Worm (Caenorhabditis elegans) whole organism, late embryonic: ENCODE data around the gene gmeb-3.

ENCODE experiments used
- ahr-1 ChIP-seq: sonication (generic microtip); optimal IDR thresholded peaks from 2 replicates; lab custom pipeline; 2016; ENCODE audit warnings: missing genetic modification characterization, missing compliant biosample characterization
- ama-1 ChIP-seq: fragments of 150-350 bp; optimal IDR thresholded peaks from 2 replicates; lab custom pipeline; 2014
- ceh-30 ChIP-seq: fragments of 150-350 bp; optimal IDR thresholded peaks from 2 replicates; lab custom pipeline; 2014; ENCODE audit warnings: missing biosample characterization, missing genetic modification characterization
- odd-2 ChIP-seq: sonication (generic microtip); optimal IDR thresholded peaks from 2 replicates; lab custom pipeline; 2017; ENCODE audit warnings: antibody characterized with exemption, mild to moderate bottlenecking, missing genetic modification characterization, missing compliant biosample characterization
- pax-1 ChIP-seq: fragments of 150-350 bp; optimal IDR thresholded peaks from 2 replicates; lab custom pipeline; 2014; ENCODE audit warnings: missing biosample characterization, missing genetic modification characterization
- pqm-1 ChIP-seq: sonication (generic microtip); optimal IDR thresholded peaks from 2 replicates; lab custom pipeline; 2016; ENCODE audit warnings: missing genetic modification characterization, missing compliant biosample characterization
- sox-2 ChIP-seq: fragments of 200-800 bp; sonication (Bioruptor generic); IDR thresholded peaks from 2 replicates; pipeline ENCODE4 v1.3.6; 2022; ENCODE audit warnings: missing genetic modification reagents, missing genetic modification characterization, missing compliant biosample characterization
- sox-4 ChIP-seq: sonication (generic microtip); optimal IDR thresholded peaks from 2 replicates; lab custom pipeline; 2017; ENCODE audit warnings: mild to moderate bottlenecking, missing genetic modification characterization, inconsistent platforms, missing compliant biosample characterization
- tbx-2 ChIP-seq: sonication (generic microtip); optimal IDR thresholded peaks from 2 replicates; lab custom pipeline; 2016; ENCODE audit warnings: missing genetic modification characterization, missing compliant biosample characterization
- unc-86 ChIP-seq: sonication (generic microtip); optimal IDR thresholded peaks from 2 replicates; lab custom pipeline; 2016; ENCODE audit warnings: missing genetic modification characterization, missing compliant biosample characterization
- zip-5 ChIP-seq: sonication (generic microtip); optimal IDR thresholded peaks from 2 replicates; lab custom pipeline; 2016; ENCODE audit warnings: missing genetic modification characterization, missing compliant biosample characterization
- ztf-16 ChIP-seq: sonication (generic microtip); optimal IDR thresholded peaks from 2 replicates; lab custom pipeline; 2017; ENCODE audit warnings: missing genetic modification characterization, missing compliant biosample characterization

ce11 chrIII:3801379-3801894 lies 33.1 kb downstream of the gmeb-3 start:
- TF ChIP-seq ahr-1: no peak
- peak; percentile 94 for TF ChIP-seq ceh-30 (tag; lab: Kevin White, UChicago)
- TF ChIP-seq sox-2: peak; percentile 38
- peak; percentile 30 for TF ChIP-seq ama-1 (lab: Kevin White, UChicago)
- TF ChIP-seq pax-1 (tag; lab: Kevin White, UChicago): peak; percentile 78
- TF ChIP-seq tbx-2: peak; percentile 86
- peak; percentile 18 for TF ChIP-seq sox-4
- no peak for TF ChIP-seq zip-5 (tag; lab: Kevin White, UChicago)
- TF ChIP-seq odd-2 (tag; lab: Kevin White, UChicago): no peak
- no peak for TF ChIP-seq ztf-16 (tag; lab: Kevin White, UChicago)
- TF ChIP-seq pqm-1 (tag; lab: Kevin White, UChicago): peak; percentile 13
- peak; percentile 62 for TF ChIP-seq unc-86 (tag; lab: Kevin White, UChicago)
